Fruit fly (Drosophila melanogaster) whole organism, embryonic: ENCODE measurements around the gene Kyat.

Experiments used
- CG10209 ChIP-seq: fragments of 200-800 bp; sonication (Bioruptor generic); optimal IDR thresholded peaks from 3 replicates; lab custom pipeline; 2017; ENCODE audit warnings: missing biosample characterization, mild to moderate bottlenecking, missing genetic modification characterization, missing genetic modification reagents
- CG11504 ChIP-seq: fragments of 200-800 bp; sonication (Bioruptor generic); optimal IDR thresholded peaks from 3 replicates; lab custom pipeline; 2019; ENCODE audit warnings: missing biosample characterization, mild to moderate bottlenecking, missing genetic modification characterization, moderate library complexity
- CG12236 ChIP-seq: fragments of 200-800 bp; sonication (Bioruptor generic); optimal IDR thresholded peaks from 2 replicates; lab custom pipeline; 2016; ENCODE audit warnings: missing biosample characterization, missing genetic modification characterization
- CG12769 ChIP-seq: fragments of 200-800 bp; sonication (Bioruptor generic); optimal IDR thresholded peaks from 2 replicates; lab custom pipeline; 2019; ENCODE audit warnings: missing biosample characterization, mild to moderate bottlenecking, missing genetic modification characterization, moderate library complexity
- CG13624 ChIP-seq: fragments of 200-800 bp; sonication (Bioruptor generic); optimal IDR thresholded peaks from 2 replicates; lab custom pipeline; 2016; ENCODE audit warnings: missing biosample characterization, missing genetic modification characterization
- CG15011 ChIP-seq: fragments of 200-800 bp; sonication (Bioruptor generic); optimal IDR thresholded peaks from 3 replicates; lab custom pipeline; 2018; ENCODE audit warnings: missing biosample characterization, mild to moderate bottlenecking, missing genetic modification characterization
- CG15073 ChIP-seq: fragments of 200-800 bp; sonication (Bioruptor generic); optimal IDR thresholded peaks from 2 replicates; lab custom pipeline; 2016; ENCODE audit warnings: missing biosample characterization, missing genetic modification characterization
- CG17568 ChIP-seq: fragments of 200-800 bp; sonication (Bioruptor generic); optimal IDR thresholded peaks from 2 replicates; lab custom pipeline; 2018; ENCODE audit warnings: missing biosample characterization, mild to moderate bottlenecking, missing genetic modification characterization, moderate library complexity
- CG17612 ChIP-seq: fragments of 200-800 bp; sonication (Bioruptor generic); IDR thresholded peaks from 2 replicates; pipeline ENCODE4 v1.3.6; 2022; ENCODE audit warnings: missing biosample characterization, missing genetic modification characterization
- CG17829 ChIP-seq: fragments of 200-800 bp; optimal IDR thresholded peaks from 2 replicates; lab custom pipeline; 2019; ENCODE audit warnings: missing biosample characterization, mild to moderate bottlenecking, missing genetic modification characterization, moderate library complexity
- CG33213 ChIP-seq: fragments of 200-800 bp; sonication (Bioruptor generic); optimal IDR thresholded peaks from 3 replicates; lab custom pipeline; 2016; ENCODE audit warnings: missing biosample characterization, missing genetic modification characterization
- CG34224 ChIP-seq: fragments of 200-800 bp; sonication (Bioruptor generic); IDR thresholded peaks from 3 replicates; pipeline ENCODE4 v1.3.6; 2022; ENCODE audit warnings: missing biosample characterization, missing genetic modification characterization; ENCODE audit not compliant: partially characterized antibody
- CG4328 ChIP-seq: fragments of 200-800 bp; sonication (Bioruptor generic); optimal IDR thresholded peaks from 3 replicates; lab custom pipeline; 2017; ENCODE audit warnings: missing biosample characterization, missing genetic modification reagents, missing genetic modification characterization
- CG4707 ChIP-seq: fragments of 200-800 bp; sonication (Bioruptor generic); optimal IDR thresholded peaks from 2 replicates; lab custom pipeline; 2018; ENCODE audit warnings: missing biosample characterization, mild to moderate bottlenecking, missing genetic modification characterization, moderate library complexity
- CG6254 ChIP-seq: fragments of 200-800 bp; sonication (Bioruptor generic); optimal IDR thresholded peaks from 3 replicates; lab custom pipeline; 2017; ENCODE audit warnings: mild to moderate bottlenecking, missing biosample characterization, missing genetic modification reagents, missing genetic modification characterization
- CG6654 ChIP-seq: fragments of 200-800 bp; sonication (Bioruptor generic); optimal IDR thresholded peaks from 2 replicates; lab custom pipeline; 2017; ENCODE audit warnings: missing biosample characterization, mild to moderate bottlenecking, missing genetic modification characterization
- CG6683 ChIP-seq: fragments of 200-800 bp; sonication (Bioruptor generic); optimal IDR thresholded peaks from 2 replicates; lab custom pipeline; 2017; ENCODE audit warnings: missing biosample characterization, mild to moderate bottlenecking, missing genetic modification characterization, missing genetic modification reagents
- CG6791 ChIP-seq: fragments of 200-800 bp; sonication (Bioruptor generic); IDR thresholded peaks from 3 replicates; pipeline ENCODE4 v1.3.6; 2022; ENCODE audit warnings: missing biosample characterization, missing genetic modification characterization; ENCODE audit not compliant: partially characterized antibody
- CG8388 ChIP-seq: fragments of 200-800 bp; sonication (Bioruptor generic); optimal IDR thresholded peaks from 2 replicates; lab custom pipeline; 2019; ENCODE audit warnings: missing biosample characterization, mild to moderate bottlenecking, missing genetic modification characterization, moderate library complexity
- Dek ChIP-seq: fragments of 200-800 bp; sonication (Bioruptor generic); optimal IDR thresholded peaks from 3 replicates; lab custom pipeline; 2019; ENCODE audit warnings: missing biosample characterization, mild to moderate bottlenecking, missing genetic modification characterization, moderate library complexity
- Dip2 ChIP-seq: fragments of 200-800 bp; sonication (Bioruptor generic); IDR thresholded peaks from 2 replicates; pipeline ENCODE4 v1.3.6; 2022; ENCODE audit warnings: missing biosample characterization, missing genetic modification characterization
- Dref ChIP-seq: fragments of 200-800 bp; sonication (Bioruptor generic); IDR thresholded peaks from 2 replicates; pipeline ENCODE4 v1.3.6; 2022; ENCODE audit warnings: missing biosample characterization, missing genetic modification characterization
- E2f2 ChIP-seq: fragments of 200-800 bp; sonication (Bioruptor generic); IDR thresholded peaks from 2 replicates; pipeline ENCODE4 v1.3.6; 2022; ENCODE audit warnings: missing biosample characterization, missing genetic modification characterization
- H2.0 ChIP-seq: fragments of 200-800 bp; sonication (Bioruptor generic); IDR thresholded peaks from 2 replicates; pipeline ENCODE4 v1.3.6; 2022; ENCODE audit warnings: missing biosample characterization, missing genetic modification characterization
- Hmx ChIP-seq: fragments of 200-800 bp; sonication (Bioruptor generic); optimal IDR thresholded peaks from 2 replicates; lab custom pipeline; 2016; ENCODE audit warnings: missing biosample characterization, missing genetic modification characterization
- Hr51 ChIP-seq, 2 experiments: fragments of 200-800 bp; sonication (Bioruptor generic); optimal IDR thresholded peaks; 2 replicates in 1 of 2; 3 replicates in 1 of 2; lab custom pipeline; 2016 to 2018; ENCODE audit warnings: missing biosample characterization in 2 of 2, missing genetic modification characterization in 2 of 2, mild to moderate bottlenecking in 1 of 2, moderate library complexity in 1 of 2
- Kr ChIP-seq: fragments of 200-800 bp; sonication (Bioruptor generic); optimal IDR thresholded peaks from 2 replicates; lab custom pipeline; 2017; ENCODE audit warnings: missing biosample characterization, mild to moderate bottlenecking, missing genetic modification characterization
- Nf-YA ChIP-seq: fragments of 200-800 bp; sonication (Bioruptor generic); IDR thresholded peaks from 2 replicates; pipeline ENCODE4 v1.3.6; 2022; ENCODE audit warnings: missing biosample characterization, missing genetic modification characterization
- Oli ChIP-seq: fragments of 200-800 bp; sonication (Bioruptor generic); optimal IDR thresholded peaks from 2 replicates; lab custom pipeline; 2018; ENCODE audit warnings: missing biosample characterization, mild to moderate bottlenecking, missing genetic modification characterization, moderate library complexity
- Optix ChIP-seq: fragments of 200-800 bp; sonication (Bioruptor generic); IDR thresholded peaks from 3 replicates; pipeline ENCODE4 v1.3.6; 2022; ENCODE audit warnings: missing biosample characterization, missing genetic modification characterization
- Scr ChIP-seq: fragments of 200-800 bp; sonication (Bioruptor generic); IDR thresholded peaks from 2 replicates; pipeline ENCODE4 v1.3.6; 2022; ENCODE audit warnings: missing biosample characterization, missing genetic modification characterization; ENCODE audit not compliant: partially characterized antibody
- Six4 ChIP-seq: fragments of 200-800 bp; sonication (Bioruptor generic); optimal IDR thresholded peaks from 2 replicates; lab custom pipeline; 2016; ENCODE audit warnings: missing biosample characterization, missing genetic modification characterization
- Stat92E ChIP-seq, 3 experiments: fragments of >200 bp in 2 of 3; fragments of 200-800 bp in 1 of 3; sonication (Bioruptor generic) in 1 of 3; optimal IDR thresholded peaks; 2 replicates each; lab custom pipeline; 2017 to 2019; ENCODE audit warnings: missing biosample characterization in 3 of 3, missing genetic modification characterization in 3 of 3, mild to moderate bottlenecking in 1 of 3, moderate library complexity in 1 of 3
- Xbp1 ChIP-seq: fragments of 200-800 bp; sonication (Bioruptor generic); optimal IDR thresholded peaks from 3 replicates; lab custom pipeline; 2016; ENCODE audit warnings: missing biosample characterization, mild to moderate bottlenecking, missing genetic modification characterization
- bab2 ChIP-seq: fragments of 200-800 bp; sonication (Bioruptor generic); optimal IDR thresholded peaks from 2 replicates; lab custom pipeline; 2016; ENCODE audit warnings: missing biosample characterization, missing genetic modification characterization
- cas ChIP-seq: fragments of 200-800 bp; sonication (Bioruptor generic); IDR thresholded peaks from 2 replicates; pipeline ENCODE4 v1.3.6; 2022; ENCODE audit warnings: missing biosample characterization, missing genetic modification characterization
- croc ChIP-seq: fragments of 200-800 bp; sonication (Bioruptor generic); conservative IDR thresholded peaks from 3 replicates; pipeline ENCODE4 v1.3.6; 2022; ENCODE audit warnings: missing biosample characterization, missing genetic modification characterization
- da ChIP-seq: fragments of 200-800 bp; sonication (Bioruptor generic); optimal IDR thresholded peaks from 2 replicates; lab custom pipeline; 2016; ENCODE audit warnings: missing biosample characterization, missing genetic modification characterization
- gt ChIP-seq: fragments of 200-800 bp; sonication (Bioruptor generic); IDR thresholded peaks from 2 replicates; pipeline ENCODE4 v1.3.6; 2022; ENCODE audit warnings: missing biosample characterization, missing genetic modification characterization
- hbn ChIP-seq: fragments of 200-800 bp; sonication (Bioruptor generic); IDR thresholded peaks from 2 replicates; pipeline ENCODE4 v1.3.6; 2022; ENCODE audit warnings: missing biosample characterization, missing genetic modification characterization; ENCODE audit not compliant: partially characterized antibody
- otp ChIP-seq: fragments of 200-800 bp; sonication (Bioruptor generic); IDR thresholded peaks from 3 replicates; pipeline ENCODE4, ENCODE4 v1.3.6; 2022; ENCODE audit warnings: missing biosample characterization, missing genetic modification characterization
- pho ChIP-seq: fragments of 200-800 bp; sonication (Bioruptor generic); optimal IDR thresholded peaks from 2 replicates; lab custom pipeline; 2016; ENCODE audit warnings: missing biosample characterization, missing genetic modification characterization
- pita ChIP-seq: fragments of 200-800 bp; sonication (Bioruptor generic); optimal IDR thresholded peaks from 2 replicates; lab custom pipeline; 2017; ENCODE audit warnings: missing biosample characterization, mild to moderate bottlenecking, missing genetic modification characterization
- sima ChIP-seq: fragments of 200-800 bp; sonication (Bioruptor generic); optimal IDR thresholded peaks from 2 replicates; lab custom pipeline; 2016; ENCODE audit warnings: missing biosample characterization, missing genetic modification characterization
- tio ChIP-seq: fragments of 200-800 bp; sonication (Bioruptor generic); optimal IDR thresholded peaks from 2 replicates; lab custom pipeline; 2017; ENCODE audit warnings: missing biosample characterization, missing genetic modification characterization, inconsistent platforms
- zen ChIP-seq: fragments of 200-800 bp; sonication (Bioruptor generic); optimal IDR thresholded peaks from 3 replicates; lab custom pipeline; 2018; ENCODE audit warnings: missing biosample characterization, mild to moderate bottlenecking, missing genetic modification characterization, moderate library complexity
- zfh1 ChIP-seq: fragments of 200-800 bp; sonication (Bioruptor generic); IDR thresholded peaks from 3 replicates; pipeline ENCODE4 v1.3.6; 2022; ENCODE audit warnings: missing biosample characterization, missing genetic modification characterization

Kyat gene

DNA sequence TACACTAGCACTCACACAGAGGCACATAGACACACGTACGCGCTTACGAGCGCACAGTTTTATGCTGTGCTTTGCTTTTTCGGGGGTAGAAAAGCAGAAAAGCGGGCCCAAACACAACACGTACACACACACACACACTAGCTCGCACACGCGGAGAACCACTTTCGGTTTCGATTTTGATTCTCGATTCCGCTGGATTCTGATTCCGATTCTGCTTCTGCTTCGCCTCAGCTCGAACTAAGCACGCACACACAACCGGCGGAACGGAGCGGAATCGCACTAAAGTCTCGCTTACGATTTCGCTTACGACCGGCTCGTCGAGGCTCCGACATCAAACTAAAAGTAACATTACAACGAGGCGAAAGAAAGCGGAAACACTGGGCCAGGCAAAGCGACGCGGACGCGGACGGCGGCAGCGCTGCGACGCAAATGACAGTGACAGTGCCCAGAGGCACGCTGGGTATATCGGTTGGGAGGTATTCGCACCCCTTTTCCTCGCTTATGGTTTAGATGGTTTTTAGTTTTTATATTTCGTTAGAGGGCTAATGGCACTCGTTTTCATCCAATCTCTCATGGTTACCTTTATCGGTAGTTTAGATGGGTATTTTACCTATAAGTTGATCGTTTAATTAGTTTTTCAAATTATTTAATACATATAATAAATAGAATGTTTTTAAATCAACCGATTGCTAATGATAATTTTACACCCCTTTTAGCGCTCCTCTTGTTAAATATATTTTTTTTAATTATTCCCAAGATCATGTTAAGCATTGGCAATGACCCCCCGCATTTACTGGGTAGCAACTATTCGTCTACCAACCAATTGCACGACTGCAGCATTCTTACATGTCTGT, 44.1 kb downstream of the Kyat start (continued):
- peak; percentile 22 for TF ChIP-seq Dek (tag; lab: Kevin White, UChicago)
- TF ChIP-seq CG12236 (GFP tag; lab: Kevin White, UChicago) = no peak
- TF ChIP-seq CG15011 (GFP tag; lab: Kevin White, UChicago) = peak; percentile 44
- TF ChIP-seq Nf-YA (GFP tag; lab: Robert Waterston, UW) = no peak
- peak; percentile 99 for TF ChIP-seq Kr
- peak; percentile 4 for TF ChIP-seq zen (tag; lab: Kevin White, UChicago)
- no peak for TF ChIP-seq CG17612 (GFP tag; lab: Robert Waterston, UW)
- no peak for TF ChIP-seq Hmx (GFP tag; lab: Kevin White, UChicago)
- no peak for TF ChIP-seq pita (GFP tag; lab: Kevin White, UChicago)
- TF ChIP-seq CG17568 = no peak
- no peak for TF ChIP-seq Dref (GFP tag; lab: Robert Waterston, UW)
- peak; percentile 51 for TF ChIP-seq otp (GFP tag; lab: Robert Waterston, UW)
- peak in 1 of 3 experiments; percentile 74 for TF ChIP-seq Stat92E (GFP tag; optimal IDR thresholded peaks at IDR 0.05; lab: Kevin White, UChicago)
- peak; percentile 53 to 58 for TF ChIP-seq Hr51 (GFP tag; optimal IDR thresholded peaks at IDR 0.05; lab: Kevin White, UChicago)
- peak; percentile 65 for TF ChIP-seq CG6254 (GFP tag; lab: Kevin White, UChicago)
- TF ChIP-seq tio (GFP tag; lab: Kevin White, UChicago) = peak; percentile 79
- TF ChIP-seq CG6654 (GFP tag; lab: Kevin White, UChicago) = peak; percentile 37
- TF ChIP-seq cas (GFP tag; lab: Robert Waterston, UW) = no peak
- TF ChIP-seq CG13624 (GFP tag; lab: Kevin White, UChicago) = peak; percentile 52
- no peak; the same call in 2 of the 3 replicates for TF ChIP-seq croc
- peak; percentile 76 for TF ChIP-seq CG11504 (tag; lab: Kevin White, UChicago)
- TF ChIP-seq bab2 (GFP tag; lab: Kevin White, UChicago) = peak; percentile 10
- TF ChIP-seq Six4 (GFP tag; lab: Kevin White, UChicago) = peak; percentile 61
- TF ChIP-seq sima = peak; percentile 18
- TF ChIP-seq H2.0 (GFP tag; lab: Robert Waterston, UW) = peak; percentile 34
- peak; percentile 58 for TF ChIP-seq CG33213
- peak; percentile 30 for TF ChIP-seq pho (GFP tag; lab: Kevin White, UChicago)
- peak; percentile 7; the same call in 1 of the 2 replicates for TF ChIP-seq E2f2
- TF ChIP-seq CG6791 (GFP tag; lab: Robert Waterston, UW) = peak; percentile 58; the same call in 1 of the 3 replicates
- peak; percentile 57 for TF ChIP-seq CG4328 (GFP tag; lab: Kevin White, UChicago)
- no peak for TF ChIP-seq gt
- TF ChIP-seq CG15073 (GFP tag; lab: Kevin White, UChicago) = peak; percentile 33
- TF ChIP-seq Xbp1 (GFP tag; lab: Kevin White, UChicago) = peak; percentile 74
- peak; percentile 26; the same call in 2 of the 3 replicates for TF ChIP-seq zfh1 (GFP tag; lab: Robert Waterston, UW)
- 0 out of 2 replicates have a peak, but pooled peaks have one; percentile 21 for TF ChIP-seq hbn (GFP tag; lab: Robert Waterston, UW)
- peak; percentile 50 for TF ChIP-seq CG17829 (tag; lab: Kevin White, UChicago)
- TF ChIP-seq CG10209 (GFP tag; lab: Kevin White, UChicago) = peak; percentile 71
- TF ChIP-seq CG8388 (GFP tag; lab: Kevin White, UChicago) = peak; percentile 44
- TF ChIP-seq Scr = peak; percentile 19; the same call in 1 of the 2 replicates
- TF ChIP-seq CG34224 (GFP tag; lab: Robert Waterston, UW) = no peak
- TF ChIP-seq da (GFP tag; lab: Kevin White, UChicago) = peak; percentile 49
- TF ChIP-seq Dip2 (GFP tag; lab: Robert Waterston, UW) = no peak
- TF ChIP-seq CG12769 (tag; lab: Kevin White, UChicago) = peak; percentile 76
- peak; percentile 23 for TF ChIP-seq CG6683 (GFP tag; lab: Kevin White, UChicago)
- TF ChIP-seq CG4707 (GFP tag; lab: Kevin White, UChicago) = peak; percentile 54
- TF ChIP-seq Oli (tag; lab: Kevin White, UChicago) = peak; percentile 77
- no peak for TF ChIP-seq Optix
